Fruit fly (Drosophila melanogaster): ENCODE results near the gene baz.

Gene baz

DNA sequence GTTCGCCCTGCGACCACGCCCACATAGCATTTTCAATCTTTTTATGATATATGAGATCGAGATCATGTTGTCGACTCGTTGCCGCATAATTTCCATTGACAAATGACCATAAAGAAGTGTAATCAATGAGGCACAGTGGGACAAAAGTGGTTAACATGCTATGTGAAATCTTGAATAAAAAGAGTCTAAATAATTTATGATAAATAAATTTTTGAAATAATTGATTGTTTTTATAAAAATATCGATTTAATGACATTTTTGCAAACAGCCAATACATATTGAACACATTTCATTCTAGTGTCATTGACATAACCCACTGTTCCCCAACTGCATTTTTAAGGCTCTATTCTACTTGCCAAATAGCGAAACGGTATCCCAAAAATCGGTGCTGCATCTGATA is 27.7 kb downstream of the baz start (continued):
- TF ChIP-seq CG6163 (GFP tag; IDR thresholded peaks at IDR 0.05), result peak; percentile 58; the same call in 2 of the 3 replicates
- peak; percentile 29 for TF ChIP-seq Smox (GFP tag; optimal IDR thresholded peaks at IDR 0.05)
- TF ChIP-seq eg (GFP tag; IDR thresholded peaks at IDR 0.05), result peak; percentile 77
- TF ChIP-seq salr (GFP tag; optimal IDR thresholded peaks at IDR 0.05), result peak in 1 of 2 experiments; percentile 35
- no peak for TF ChIP-seq spab (GFP tag; optimal IDR thresholded peaks at IDR 0.05)
- peak; percentile 8 for TF ChIP-seq CG7368 (GFP tag; optimal IDR thresholded peaks at IDR 0.05)
- peak; percentile 53 for TF ChIP-seq esn (GFP tag; optimal IDR thresholded peaks at IDR 0.05)
- peak; percentile 32 for TF ChIP-seq Sox15 (GFP tag; optimal IDR thresholded peaks at IDR 0.05)
- peak; percentile 30 for TF ChIP-seq CG6276 (GFP tag; optimal IDR thresholded peaks at IDR 0.05)
- TF ChIP-seq CG8632 (GFP tag; optimal IDR thresholded peaks at IDR 0.05), result peak; percentile 52
- peak; percentile 20 for TF ChIP-seq CG11902 (GFP tag; optimal IDR thresholded peaks at IDR 0.05)
- peak; percentile 31 for TF ChIP-seq CG11762 (GFP tag; optimal IDR thresholded peaks at IDR 0.05; ENCODE audit: insufficient read depth)

DNA sequence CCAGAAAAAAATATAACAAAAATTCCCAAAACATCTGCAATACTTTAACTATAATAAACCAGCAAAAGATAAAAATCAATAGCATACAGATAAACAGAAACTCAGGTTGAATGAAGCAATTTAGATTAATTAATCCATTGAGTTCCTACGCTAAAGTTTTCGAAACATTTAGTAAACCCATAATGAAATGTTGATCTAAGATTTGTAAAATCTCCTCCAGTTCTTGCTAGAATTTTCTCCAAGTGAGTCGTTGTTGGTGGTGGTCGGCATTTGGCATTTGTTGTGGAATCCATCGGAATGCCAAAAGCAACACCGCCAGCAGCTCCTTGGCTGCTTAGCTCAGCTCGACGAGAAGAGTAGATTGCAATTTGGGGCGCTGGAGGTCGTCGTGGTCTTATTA is 28.4 kb downstream of the baz start:
- TF ChIP-seq dsx (GFP tag; optimal IDR thresholded peaks at IDR 0.05; ENCODE audit: poor library complexity, severe bottlenecking) (no peak), eg (GFP tag; IDR thresholded peaks at IDR 0.05) (no peak), svp (GFP tag) (peak; percentile 63), Blimp-1 (GFP tag; optimal IDR thresholded peaks at IDR 0.05) (no peak)

dm6 chrX:17202498-17203162 is 42.8 kb downstream of the baz start, which contains the start of the genes TTLL1A and CG5070:
Gene TTLL1A, minus strand, starts transcription at chrX:17202598.
Gene CG5070, plus strand, starts transcription at chrX:17203112.
- TF ChIP-seq cyc (GFP tag; optimal IDR thresholded peaks at IDR 0.05), result no peak
- no peak for TF ChIP-seq CG9139 (GFP tag; optimal IDR thresholded peaks at IDR 0.05)
- TF ChIP-seq acj6 (GFP tag; optimal IDR thresholded peaks at IDR 0.05), result no peak
- TF ChIP-seq CG11294 (GFP tag; IDR thresholded peaks at IDR 0.05), result no peak
- no peak for TF ChIP-seq Eip78C (GFP tag)
- TF ChIP-seq Sox14 (GFP tag; optimal IDR thresholded peaks at IDR 0.05), result no peak
- TF ChIP-seq CG32006 (GFP tag; optimal IDR thresholded peaks at IDR 0.05), result no peak
- TF ChIP-seq OdsH (GFP tag; optimal IDR thresholded peaks at IDR 0.05), result no peak

dm6 chrX:17205028-17205427 is 45.2 kb downstream of the baz start:
- TF ChIP-seq CG6163 (GFP tag; IDR thresholded peaks at IDR 0.05) (no peak), Sox14 (GFP tag; optimal IDR thresholded peaks at IDR 0.05) (no peak), CG7368 (GFP tag; optimal IDR thresholded peaks at IDR 0.05) (no peak), CG10669 (GFP tag; optimal IDR thresholded peaks at IDR 0.05) (no peak), CG4318 (GFP tag; optimal IDR thresholded peaks at IDR 0.05) (no peak), Hr38 (GFP tag; optimal IDR thresholded peaks at IDR 0.05) (no peak), Met (GFP tag; optimal IDR thresholded peaks at IDR 0.05) (no peak), CG3919 (GFP tag; optimal IDR thresholded peaks at IDR 0.05) (no peak), CG8319 (GFP tag; optimal IDR thresholded peaks at IDR 0.05) (no peak), Sox102F (GFP tag; optimal IDR thresholded peaks at IDR 0.05) (no peak), vri (GFP tag; optimal IDR thresholded peaks at IDR 0.05) (no peak), net (GFP tag; optimal IDR thresholded peaks at IDR 0.05) (no peak), fkh (GFP tag; optimal IDR thresholded peaks at IDR 0.05) (no peak), CG34406 (GFP tag; optimal IDR thresholded peaks at IDR 0.05) (no peak), achi (GFP tag; optimal IDR thresholded peaks at IDR 0.05) (no peak), CG32006 (GFP tag; optimal IDR thresholded peaks at IDR 0.05) (no peak), Lpt (GFP tag; optimal IDR thresholded peaks at IDR 0.05) (no peak)

Measured in whole organism, prepupa.